Fruit fly (Drosophila melanogaster) whole organism, embryonic: ENCODE measurements around the gene Bsg.
A peak's percentile ranks its signal among the peaks of the same experiment; 100 is the strongest.

ENCODE experiments used
- Aef1 ChIP-seq: fragments of 200-800 bp; sonication (Bioruptor generic); IDR thresholded peaks from 3 replicates; pipeline ENCODE4 v1.3.6; 2022; ENCODE audit warnings: missing biosample characterization, missing genetic modification characterization
- B-H1 ChIP-seq: fragments of 200-800 bp; sonication (Bioruptor generic); IDR thresholded peaks from 3 replicates; pipeline ENCODE4 v1.3.6; 2022; ENCODE audit warnings: missing biosample characterization, missing genetic modification characterization
- Blimp-1 ChIP-seq: fragments of 200-800 bp; sonication (Bioruptor generic); optimal IDR thresholded peaks from 3 replicates; lab custom pipeline; 2018; ENCODE audit warnings: missing biosample characterization, missing genetic modification characterization, mild to moderate bottlenecking, moderate library complexity, missing genetic modification reagents
- CG10147 ChIP-seq: fragments of 200-800 bp; sonication (Bioruptor generic); optimal IDR thresholded peaks from 2 replicates; lab custom pipeline; 2019; ENCODE audit warnings: missing biosample characterization, mild to moderate bottlenecking, missing genetic modification characterization, moderate library complexity
- CG1024 ChIP-seq: fragments of 200-800 bp; sonication (Bioruptor generic); IDR thresholded peaks from 2 replicates; pipeline ENCODE4 v1.3.6; 2022; ENCODE audit warnings: missing biosample characterization, missing genetic modification characterization
- CG11247 ChIP-seq: fragments of 200-800 bp; sonication (Bioruptor generic); IDR thresholded peaks from 2 replicates; pipeline ENCODE4 v1.3.6; 2022; ENCODE audit warnings: missing biosample characterization, missing genetic modification characterization
- CG1233 ChIP-seq: fragments of 200-800 bp; sonication (Bioruptor generic); optimal IDR thresholded peaks from 4 replicates; lab custom pipeline; 2018; ENCODE audit warnings: missing biosample characterization, mild to moderate bottlenecking, missing genetic modification characterization
- CG12659 ChIP-seq: fragments of 200-800 bp; sonication (Bioruptor generic); optimal IDR thresholded peaks from 3 replicates; lab custom pipeline; 2017; ENCODE audit warnings: mild to moderate bottlenecking, missing biosample characterization, missing genetic modification reagents, missing genetic modification characterization
- CG14710 ChIP-seq: fragments of 200-800 bp; sonication (Bioruptor generic); optimal IDR thresholded peaks from 3 replicates; lab custom pipeline; 2019; ENCODE audit warnings: missing biosample characterization, mild to moderate bottlenecking, missing genetic modification characterization, moderate library complexity
- CG32767 ChIP-seq: fragments of 200-800 bp; sonication (Bioruptor generic); IDR thresholded peaks from 2 replicates; pipeline ENCODE4 v1.3.6; 2022; ENCODE audit warnings: missing biosample characterization, missing genetic modification characterization
- CG3847 ChIP-seq: fragments of 200-800 bp; sonication (Bioruptor generic); IDR thresholded peaks from 2 replicates; pipeline ENCODE4 v1.3.6; 2022; ENCODE audit warnings: missing biosample characterization, missing genetic modification characterization
- CG4707 ChIP-seq: fragments of 200-800 bp; sonication (Bioruptor generic); optimal IDR thresholded peaks from 2 replicates; lab custom pipeline; 2018; ENCODE audit warnings: missing biosample characterization, mild to moderate bottlenecking, missing genetic modification characterization, moderate library complexity
- CG4854 ChIP-seq: fragments of 200-800 bp; sonication (Bioruptor generic); optimal IDR thresholded peaks from 2 replicates; lab custom pipeline; 2016; ENCODE audit warnings: missing biosample characterization, missing genetic modification characterization, inconsistent platforms
- CG8281 ChIP-seq: fragments of 200-800 bp; sonication (Bioruptor generic); optimal IDR thresholded peaks from 2 replicates; lab custom pipeline; 2018; ENCODE audit warnings: missing biosample characterization, mild to moderate bottlenecking, missing genetic modification characterization, moderate library complexity
- CrebB ChIP-seq: fragments of 200-800 bp; sonication (Bioruptor generic); optimal IDR thresholded peaks from 3 replicates; lab custom pipeline; 2018; ENCODE audit warnings: missing biosample characterization, mild to moderate bottlenecking, missing genetic modification characterization
- Deaf1 ChIP-seq: fragments of 200-800 bp; optimal IDR thresholded peaks from 3 replicates; lab custom pipeline; 2019; ENCODE audit warnings: missing biosample characterization, mild to moderate bottlenecking, missing genetic modification characterization, moderate library complexity
- Elba2 ChIP-seq: fragments of 200-800 bp; sonication (Bioruptor generic); optimal IDR thresholded peaks from 3 replicates; lab custom pipeline; 2016; ENCODE audit warnings: missing biosample characterization, missing genetic modification characterization
- HLH3B ChIP-seq: fragments of 200-800 bp; sonication (Bioruptor generic); IDR thresholded peaks from 2 replicates; pipeline ENCODE4 v1.3.6; 2022; ENCODE audit warnings: missing biosample characterization, missing genetic modification characterization
- Hmx ChIP-seq: fragments of 200-800 bp; sonication (Bioruptor generic); optimal IDR thresholded peaks from 2 replicates; lab custom pipeline; 2016; ENCODE audit warnings: missing biosample characterization, missing genetic modification characterization
- Jarid2 ChIP-seq: fragments of 200-800 bp; sonication (Bioruptor generic); optimal IDR thresholded peaks from 3 replicates; lab custom pipeline; 2017; ENCODE audit warnings: mild to moderate bottlenecking, missing biosample characterization, missing genetic modification reagents, missing genetic modification characterization
- Lpt ChIP-seq: fragments of >200 bp; optimal IDR thresholded peaks from 2 replicates; lab custom pipeline; 2018; ENCODE audit warnings: missing biosample characterization, missing genetic modification characterization
- Mad ChIP-seq: fragments of 200-800 bp; sonication (Bioruptor generic); optimal IDR thresholded peaks from 2 replicates; lab custom pipeline; 2016; ENCODE audit warnings: missing biosample characterization, missing genetic modification characterization
- PHDP ChIP-seq: fragments of 200-800 bp; sonication (Bioruptor generic); optimal IDR thresholded peaks from 3 replicates; lab custom pipeline; 2018; ENCODE audit warnings: missing biosample characterization, mild to moderate bottlenecking, missing genetic modification characterization, moderate library complexity
- Ssrp ChIP-seq: fragments of 200-800 bp; sonication (Bioruptor generic); optimal IDR thresholded peaks from 2 replicates; lab custom pipeline; 2018; ENCODE audit warnings: missing biosample characterization, mild to moderate bottlenecking, missing genetic modification characterization, moderate library complexity
- bcd ChIP-seq: fragments of 200-800 bp; sonication (Bioruptor generic); optimal IDR thresholded peaks from 2 replicates; lab custom pipeline; 2017; ENCODE audit warnings: missing biosample characterization, mild to moderate bottlenecking, missing genetic modification characterization
- chif ChIP-seq, 2 experiments: fragments of 200-800 bp; sonication (Bioruptor generic); optimal IDR thresholded peaks; 3 replicates each; lab custom pipeline; 2016; ENCODE audit warnings: missing biosample characterization in 2 of 2, missing genetic modification characterization in 2 of 2
- crp ChIP-seq, 2 experiments: fragments of 200-800 bp; sonication (Bioruptor generic); optimal IDR thresholded peaks; 2 replicates in 1 of 2; 3 replicates in 1 of 2; lab custom pipeline; 2017; ENCODE audit warnings: missing biosample characterization in 2 of 2, missing genetic modification characterization in 2 of 2, mild to moderate bottlenecking in 1 of 2, moderate library complexity in 1 of 2
- dan ChIP-seq: fragments of 200-800 bp; sonication (Bioruptor generic); IDR thresholded peaks from 2 replicates; pipeline ENCODE4 v1.3.6; 2022; ENCODE audit warnings: missing biosample characterization, missing genetic modification characterization
- dimm ChIP-seq: fragments of 200-800 bp; sonication (Bioruptor generic); IDR thresholded peaks from 2 replicates; pipeline ENCODE4 v1.3.6; 2022; ENCODE audit warnings: missing biosample characterization, missing genetic modification characterization
- dmrt99B ChIP-seq: fragments of 200-800 bp; sonication (Bioruptor generic); optimal IDR thresholded peaks from 2 replicates; lab custom pipeline; 2018; ENCODE audit warnings: missing biosample characterization, mild to moderate bottlenecking, missing genetic modification characterization, moderate library complexity
- gcm ChIP-seq: fragments of 200-800 bp; sonication (Bioruptor generic); optimal IDR thresholded peaks from 2 replicates; lab custom pipeline; 2019; ENCODE audit warnings: missing biosample characterization, mild to moderate bottlenecking, missing genetic modification characterization, moderate library complexity
- gem ChIP-seq: fragments of 200-800 bp; sonication (Bioruptor generic); optimal IDR thresholded peaks from 2 replicates; lab custom pipeline; 2019; ENCODE audit warnings: missing biosample characterization, mild to moderate bottlenecking, missing genetic modification characterization, moderate library complexity
- gfzf ChIP-seq: fragments of 200-800 bp; sonication (Bioruptor generic); optimal IDR thresholded peaks from 2 replicates; lab custom pipeline; 2016; ENCODE audit warnings: missing biosample characterization, mild to moderate bottlenecking, missing genetic modification characterization, moderate library complexity
- gsb ChIP-seq: fragments of 200-800 bp; sonication (Bioruptor generic); IDR thresholded peaks from 2 replicates; pipeline ENCODE4 v1.3.6; 2022; ENCODE audit warnings: missing biosample characterization, missing genetic modification characterization
- jigr1 ChIP-seq: fragments of 200-800 bp; sonication (Bioruptor generic); IDR thresholded peaks from 3 replicates; pipeline ENCODE4 v1.3.6; 2022; ENCODE audit warnings: missing biosample characterization, missing genetic modification characterization
- lilli ChIP-seq: fragments of 200-800 bp; sonication (Bioruptor generic); optimal IDR thresholded peaks from 3 replicates; lab custom pipeline; 2016; ENCODE audit warnings: missing biosample characterization, missing genetic modification characterization
- lola ChIP-seq, 3 experiments: fragments of >200 bp in 2 of 3; fragments of 200-800 bp in 1 of 3; sonication (Bioruptor generic) in 1 of 3; optimal IDR thresholded peaks; 2 replicates each; lab custom pipeline; 2017 to 2019; ENCODE audit warnings: missing biosample characterization in 3 of 3, missing genetic modification characterization in 3 of 3, mild to moderate bottlenecking in 1 of 3, moderate library complexity in 1 of 3
- nau ChIP-seq: fragments of 200-800 bp; sonication (Bioruptor generic); optimal IDR thresholded peaks from 3 replicates; lab custom pipeline; 2017; ENCODE audit warnings: missing biosample characterization, mild to moderate bottlenecking, missing genetic modification characterization, missing genetic modification reagents
- nom ChIP-seq: fragments of 200-800 bp; sonication (Bioruptor generic); optimal IDR thresholded peaks from 2 replicates; lab custom pipeline; 2017; ENCODE audit warnings: missing biosample characterization, missing genetic modification characterization, mild to moderate bottlenecking, moderate library complexity, missing genetic modification reagents
- onecut ChIP-seq: fragments of 200-800 bp; sonication (Bioruptor generic); IDR thresholded peaks from 2 replicates; pipeline ENCODE4 v1.3.6; 2022; ENCODE audit warnings: missing biosample characterization, missing genetic modification characterization
- pan ChIP-seq, 4 experiments: fragments of >200 bp in 3 of 4; fragments of 200-800 bp in 1 of 4; sonication (Bioruptor generic) in 1 of 4; optimal IDR thresholded peaks in 3 of 4; IDR thresholded peaks in 1 of 4; 2 replicates each; pipeline versions ENCODE4 v1.3.6 to Lab custom; 2017 to 2022; ENCODE audit warnings: missing biosample characterization in 2 of 4, missing genetic modification characterization in 2 of 4, mixed read lengths in 1 of 4
- pho ChIP-seq: fragments of 200-800 bp; sonication (Bioruptor generic); optimal IDR thresholded peaks from 2 replicates; lab custom pipeline; 2016; ENCODE audit warnings: missing biosample characterization, missing genetic modification characterization
- ro ChIP-seq: fragments of 200-800 bp; sonication (Bioruptor generic); IDR thresholded peaks from 2 replicates; pipeline ENCODE4 v1.3.6; 2022; ENCODE audit warnings: missing biosample characterization, missing genetic modification characterization
- schlank ChIP-seq: fragments of 200-800 bp; sonication (Bioruptor generic); optimal IDR thresholded peaks from 2 replicates; lab custom pipeline; 2018; ENCODE audit warnings: missing biosample characterization, mild to moderate bottlenecking, missing genetic modification characterization
- stc ChIP-seq: fragments of 200-800 bp; sonication (Bioruptor generic); IDR thresholded peaks from 2 replicates; pipeline ENCODE4 v1.3.6; 2022; ENCODE audit warnings: missing biosample characterization, missing genetic modification characterization
- tin ChIP-seq: fragments of 200-800 bp; sonication (Bioruptor generic); optimal IDR thresholded peaks from 3 replicates; lab custom pipeline; 2016; ENCODE audit warnings: missing biosample characterization, missing genetic modification characterization
- tll ChIP-seq, 2 experiments: fragments of 200-800 bp in 1 of 2; fragments of >200 bp in 1 of 2; sonication (Bioruptor generic) in 1 of 2; optimal IDR thresholded peaks; 2 replicates each; lab custom pipeline; 2017 to 2019; ENCODE audit warnings: missing biosample characterization in 2 of 2, missing genetic modification characterization in 2 of 2, mild to moderate bottlenecking in 1 of 2, moderate library complexity in 1 of 2
- wek ChIP-seq: fragments of 200-800 bp; sonication (Bioruptor generic); optimal IDR thresholded peaks from 3 replicates; lab custom pipeline; 2018; ENCODE audit warnings: missing biosample characterization, mild to moderate bottlenecking, missing genetic modification characterization, moderate library complexity
- zen2 ChIP-seq: fragments of 200-800 bp; sonication (Bioruptor generic); IDR thresholded peaks from 3 replicates; pipeline ENCODE4 v1.3.6; 2022; ENCODE audit warnings: missing biosample characterization, missing genetic modification characterization; ENCODE audit not compliant: partially characterized antibody

Gene Bsg

DNA sequence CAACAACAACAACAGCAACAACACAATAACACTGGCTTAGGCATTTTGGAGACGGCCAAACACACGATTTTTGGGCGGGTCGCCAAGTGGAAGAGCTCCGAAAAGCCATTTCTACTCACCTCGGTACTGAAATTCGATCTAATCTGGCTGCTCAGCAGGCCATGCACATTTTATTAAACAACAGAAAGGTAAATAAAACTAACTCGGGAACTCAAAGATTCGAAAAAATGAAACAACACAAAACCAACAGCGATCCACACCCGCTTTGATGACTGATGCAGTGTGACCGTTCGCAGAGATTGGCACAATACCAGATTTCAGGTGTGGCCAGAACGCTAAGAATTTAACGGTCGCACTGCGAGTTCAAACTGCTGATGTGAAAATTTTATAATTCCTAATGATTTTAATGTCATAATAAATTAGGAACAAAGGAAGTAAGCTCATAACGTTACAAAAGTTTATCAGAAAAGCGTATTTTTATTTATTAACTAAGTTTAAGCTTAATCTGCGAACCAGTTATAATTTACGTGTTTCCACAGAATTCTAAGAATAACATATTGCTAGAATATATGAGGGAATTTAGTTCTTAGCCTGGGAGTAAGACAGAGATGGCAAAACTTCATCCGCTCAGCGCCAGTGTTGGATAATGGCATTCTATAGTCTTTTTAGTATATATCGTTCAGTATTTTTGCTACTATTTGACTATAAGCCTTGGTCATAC is 368 bp upstream of the Bsg start, which contains the start of gene Mcr (continued):
- TF ChIP-seq gsb (GFP tag; lab: Robert Waterston, UW) (no peak), schlank (tag; lab: Kevin White, UChicago) (no peak), pan (optimal IDR thresholded peaks at IDR 0.05; lab: Kevin White, UChicago) (no peak), pan (GFP tag; optimal IDR thresholded peaks at IDR 0.05 in 1 of 2, IDR thresholded peaks at IDR 0.05 in 1 of 2) (no peak), jigr1 (GFP tag; lab: Robert Waterston, UW) (no peak), stc (GFP tag; lab: Robert Waterston, UW) (no peak), lola (GFP tag; optimal IDR thresholded peaks at IDR 0.05; lab: Kevin White, UChicago) (no peak), Elba2 (GFP tag; lab: Kevin White, UChicago) (no peak), HLH3B (GFP tag; lab: Robert Waterston, UW) (no peak), CG3847 (GFP tag; lab: Robert Waterston, UW) (no peak; the same call in 1 of the 2 replicates), CG4854 (GFP tag; lab: Kevin White, UChicago) (peak; percentile 2), Hmx (GFP tag; lab: Kevin White, UChicago) (no peak), CG14710 (tag; lab: Kevin White, UChicago) (peak; percentile 75), CG12659 (GFP tag; lab: Kevin White, UChicago) (peak; percentile 62), nau (no peak), CG10147 (GFP tag; lab: Kevin White, UChicago) (no peak), Aef1 (GFP tag; lab: Robert Waterston, UW) (no peak), wek (GFP tag; lab: Kevin White, UChicago) (no peak), dan (GFP tag; lab: Robert Waterston, UW) (no peak), Deaf1 (tag; lab: Kevin White, UChicago) (no peak), lilli (GFP tag; lab: Kevin White, UChicago) (peak; percentile 51), bcd (no peak), gem (tag; lab: Kevin White, UChicago) (peak; percentile 28), gfzf (GFP tag; lab: Kevin White, UChicago) (peak; percentile 88), CG1233 (no peak), Blimp-1 (GFP tag; lab: Kevin White, UChicago) (no peak), Jarid2 (no peak), Ssrp (tag; lab: Kevin White, UChicago) (no peak), CG1024 (GFP tag; lab: Robert Waterston, UW) (no peak), Mad (GFP tag; lab: Kevin White, UChicago) (no peak), Lpt (GFP tag; lab: Kevin White, UChicago) (no peak), zen2 (GFP tag; lab: Robert Waterston, UW) (no peak), CG32767 (no peak), CG4707 (no peak), gcm (GFP tag; lab: Kevin White, UChicago) (no peak), CrebB (no peak), nom (GFP tag; lab: Kevin White, UChicago) (no peak), dmrt99B (no peak), pho (GFP tag; lab: Kevin White, UChicago) (no peak), ro (GFP tag; lab: Robert Waterston, UW) (no peak), CG11247 (GFP tag; lab: Robert Waterston, UW) (no peak), PHDP (tag; lab: Kevin White, UChicago) (no peak), crp (GFP tag; optimal IDR thresholded peaks at IDR 0.05; lab: Kevin White, UChicago) (peak in 1 of 2 experiments; percentile 21), B-H1 (GFP tag; lab: Robert Waterston, UW) (no peak), dimm (GFP tag; lab: Robert Waterston, UW) (no peak), onecut (GFP tag; lab: Robert Waterston, UW) (no peak), CG8281 (tag; lab: Kevin White, UChicago) (no peak), chif (GFP tag; optimal IDR thresholded peaks at IDR 0.05; lab: Kevin White, UChicago) (no peak), tll (GFP tag; optimal IDR thresholded peaks at IDR 0.05; lab: Kevin White, UChicago) (no peak), tin (GFP tag; lab: Kevin White, UChicago) (no peak)
